Worm (Caenorhabditis elegans): ENCODE results near the gene nhr-285.
A peak's percentile ranks its signal among the peaks of the same experiment; 100 is the strongest.

The nhr-285 gene

ce11 chrV:15766122-15766594, 12.9 kb downstream of the nhr-285 start, which contains the start of the genes haf-3 and F57A10.2 (continued):
- TF ChIP-seq snpc-4 (GFP tag; optimal IDR thresholded peaks at IDR 0.05): peak; percentile 36
- peak; percentile 70 to 86 (median 81) for TF ChIP-seq snpc-4 (tag; optimal IDR thresholded peaks at IDR 0.05)
- peak; percentile 50 for TF ChIP-seq attf-5 (GFP tag; optimal IDR thresholded peaks at IDR 0.05)
- no peak for TF ChIP-seq egrh-3 (GFP tag; IDR thresholded peaks at IDR 0.05)
- TF ChIP-seq bed-2 (GFP tag; IDR thresholded peaks at IDR 0.05): no peak
- peak; percentile 55 for TF ChIP-seq atf-7 (tag; optimal IDR thresholded peaks at IDR 0.05)
- TF ChIP-seq ztf-6 (GFP tag; IDR thresholded peaks at IDR 0.05): no peak
- peak; percentile 92 for TF ChIP-seq nfyb-1 (GFP tag; IDR thresholded peaks at IDR 0.05)
- TF ChIP-seq him-1 (tag; optimal IDR thresholded peaks at IDR 0.05): peak; percentile 65
- TF ChIP-seq hrde-1 (tag; optimal IDR thresholded peaks at IDR 0.05; ENCODE audit: borderline replicate concordance): no peak
- peak; percentile 86 for TF ChIP-seq F23B12.7 (tag; optimal IDR thresholded peaks at IDR 0.05; ENCODE audit: insufficient read depth)
- TF ChIP-seq Y56A3A.18 (GFP tag; IDR thresholded peaks at IDR 0.05): peak; percentile 71
- peak; percentile 86 for TF ChIP-seq pha-4 (tag; optimal IDR thresholded peaks at IDR 0.05)
- TF ChIP-seq F37B4.10 (GFP tag; IDR thresholded peaks at IDR 0.05): no peak
- no peak for TF ChIP-seq B0019.2 (GFP tag; conservative IDR thresholded peaks at IDR 0.05)
- TF ChIP-seq ceh-91 (GFP tag; IDR thresholded peaks at IDR 0.05): peak; percentile 67

ce11 chrV:15758449-15758848, 20.6 kb downstream of the nhr-285 start, which contains the start of gene str-9:
str-9 (plus strand) TSS chrV:15758749.
- TF ChIP-seq F10E7.11 (tag; optimal IDR thresholded peaks at IDR 0.05) (no peak), attf-5 (GFP tag; optimal IDR thresholded peaks at IDR 0.05) (no peak), Y56A3A.18 (GFP tag; IDR thresholded peaks at IDR 0.05) (no peak), ceh-91 (GFP tag; IDR thresholded peaks at IDR 0.05) (no peak), nfyb-1 (GFP tag; IDR thresholded peaks at IDR 0.05) (no peak), madf-8 (GFP tag; conservative IDR thresholded peaks at IDR 0.05) (no peak), hmg-1.2 (GFP tag; IDR thresholded peaks at IDR 0.05) (no peak), dox-1 (GFP tag; IDR thresholded peaks at IDR 0.05) (no peak), lsy-27 (tag; optimal IDR thresholded peaks at IDR 0.05; ENCODE audit: borderline replicate concordance, insufficient read depth) (no peak), Y79H2A.3 (GFP tag; conservative IDR thresholded peaks at IDR 0.05) (no peak), F57C9.4 (tag; optimal IDR thresholded peaks at IDR 0.05) (no peak), let-607 (tag; optimal IDR thresholded peaks at IDR 0.05) (no peak), ets-4 (GFP tag; optimal IDR thresholded peaks at IDR 0.05) (no peak)

- TF ChIP-seq bed-1 (GFP tag; IDR thresholded peaks at IDR 0.05) (no peak), zfh-2 (GFP tag; conservative IDR thresholded peaks at IDR 0.05) (no peak), ceh-58 (GFP tag; IDR thresholded peaks at IDR 0.05) (no peak), mel-28 (tag; optimal IDR thresholded peaks at IDR 0.05; ENCODE audit: borderline replicate concordance) (no peak), tbp1 (GFP tag; optimal IDR thresholded peaks at IDR 0.05) (no peak), rpc-1 (optimal IDR thresholded peaks at IDR 0.05) (no peak), rpc-1 (tag; optimal IDR thresholded peaks at IDR 0.05) (no peak), him-1 (tag; optimal IDR thresholded peaks at IDR 0.05) (no peak), snpc-1.3 (tag; optimal IDR thresholded peaks at IDR 0.05; ENCODE audit: insufficient read depth) (no peak), Y79H2A.3 (GFP tag; conservative IDR thresholded peaks at IDR 0.05) (no peak), hlh-26 (GFP tag; conservative IDR thresholded peaks at IDR 0.05) (no peak), ztf-6 (GFP tag; IDR thresholded peaks at IDR 0.05) (no peak), F57C9.4 (tag; optimal IDR thresholded peaks at IDR 0.05) (no peak), tlf-1 (GFP tag; optimal IDR thresholded peaks at IDR 0.05) (no peak), ztf-26 (tag; optimal IDR thresholded peaks at IDR 0.05) (no peak), F33H1.4 (GFP tag; IDR thresholded peaks at IDR 0.05) (no peak)
Observed at ce11 chrV:15757645-15758044, 21.4 kb downstream of the nhr-285 start.

Data from whole organism, young adult.